Fruit fly (Drosophila melanogaster) whole organism, embryonic: ENCODE results near the gene mahe.

Experiments
- Ada2b ChIP-seq: fragments of 200-800 bp; sonication (Bioruptor generic); IDR thresholded peaks from 2 replicates; pipeline ENCODE4 v1.3.6; 2022; ENCODE audit warnings: missing biosample characterization, missing genetic modification characterization
- BEAF-32 ChIP-seq: fragments of 200-800 bp; sonication (Bioruptor generic); optimal IDR thresholded peaks from 3 replicates; lab custom pipeline; 2017; ENCODE audit warnings: missing biosample characterization, missing genetic modification characterization, mild to moderate bottlenecking, moderate library complexity, missing genetic modification reagents
- Bteb2 ChIP-seq: fragments of 200-800 bp; sonication (Bioruptor generic); optimal IDR thresholded peaks from 2 replicates; lab custom pipeline; 2016; ENCODE audit warnings: missing biosample characterization, missing genetic modification characterization
- CG10431 ChIP-seq: fragments of 200-800 bp; sonication (Bioruptor generic); optimal IDR thresholded peaks from 3 replicates; lab custom pipeline; 2018; ENCODE audit warnings: missing biosample characterization, mild to moderate bottlenecking, missing genetic modification characterization
- CG11398 ChIP-seq: fragments of 200-800 bp; sonication (Bioruptor generic); optimal IDR thresholded peaks from 2 replicates; lab custom pipeline; 2016; ENCODE audit warnings: missing biosample characterization, missing genetic modification characterization
- CG11696 ChIP-seq: fragments of 200-800 bp; sonication (Bioruptor generic); IDR thresholded peaks from 2 replicates; pipeline ENCODE4 v1.3.6; 2022; ENCODE audit warnings: missing biosample characterization, missing genetic modification characterization
- CG11723 ChIP-seq: fragments of 200-800 bp; sonication (Bioruptor generic); optimal IDR thresholded peaks from 2 replicates; lab custom pipeline; 2017; ENCODE audit warnings: missing biosample characterization, mild to moderate bottlenecking, missing genetic modification characterization
- CG12104 ChIP-seq: fragments of 200-800 bp; sonication (Bioruptor generic); optimal IDR thresholded peaks from 3 replicates; lab custom pipeline; 2016; ENCODE audit warnings: missing biosample characterization, missing genetic modification characterization
- CG13624 ChIP-seq: fragments of 200-800 bp; sonication (Bioruptor generic); optimal IDR thresholded peaks from 2 replicates; lab custom pipeline; 2016; ENCODE audit warnings: missing biosample characterization, missing genetic modification characterization
- CG15073 ChIP-seq: fragments of 200-800 bp; sonication (Bioruptor generic); optimal IDR thresholded peaks from 2 replicates; lab custom pipeline; 2016; ENCODE audit warnings: missing biosample characterization, missing genetic modification characterization
- CG15696 ChIP-seq: fragments of 200-800 bp; sonication (Bioruptor generic); optimal IDR thresholded peaks from 2 replicates; lab custom pipeline; 2019; ENCODE audit warnings: missing biosample characterization, mild to moderate bottlenecking, missing genetic modification characterization, moderate library complexity
- CG16813 ChIP-seq: fragments of 200-800 bp; sonication (Bioruptor generic); IDR thresholded peaks from 3 replicates; pipeline ENCODE4 v1.3.6; 2022; ENCODE audit warnings: missing biosample characterization, missing genetic modification characterization; ENCODE audit not compliant: partially characterized antibody
- CG16863 ChIP-seq: fragments of 200-800 bp; sonication (Bioruptor generic); optimal IDR thresholded peaks from 3 replicates; lab custom pipeline; 2016; ENCODE audit warnings: missing biosample characterization, missing genetic modification characterization
- CG2120 ChIP-seq: fragments of 200-800 bp; sonication (Bioruptor generic); optimal IDR thresholded peaks from 3 replicates; lab custom pipeline; 2016; ENCODE audit warnings: missing biosample characterization, missing genetic modification characterization
- CG32772 ChIP-seq: fragments of 200-800 bp; sonication (Bioruptor generic); IDR thresholded peaks from 2 replicates; pipeline ENCODE4 v1.3.6; 2022; ENCODE audit warnings: missing biosample characterization, missing genetic modification characterization
- CG34376 ChIP-seq: fragments of 200-800 bp; sonication (Bioruptor generic); optimal IDR thresholded peaks from 2 replicates; lab custom pipeline; 2018; ENCODE audit warnings: missing biosample characterization, mild to moderate bottlenecking, missing genetic modification characterization
- CG4328 ChIP-seq: fragments of 200-800 bp; sonication (Bioruptor generic); optimal IDR thresholded peaks from 3 replicates; lab custom pipeline; 2017; ENCODE audit warnings: missing biosample characterization, missing genetic modification reagents, missing genetic modification characterization
- CG6689 ChIP-seq: fragments of 200-800 bp; sonication (Bioruptor generic); IDR thresholded peaks from 2 replicates; pipeline ENCODE4 v1.3.6; 2022; ENCODE audit warnings: missing biosample characterization, missing genetic modification characterization
- CG6791 ChIP-seq: fragments of 200-800 bp; sonication (Bioruptor generic); IDR thresholded peaks from 3 replicates; pipeline ENCODE4 v1.3.6; 2022; ENCODE audit warnings: missing biosample characterization, missing genetic modification characterization; ENCODE audit not compliant: partially characterized antibody
- CG6813 ChIP-seq: fragments of 200-800 bp; sonication (Bioruptor generic); optimal IDR thresholded peaks from 2 replicates; lab custom pipeline; 2017; ENCODE audit warnings: missing biosample characterization, missing genetic modification characterization, mild to moderate bottlenecking, moderate library complexity, missing genetic modification reagents
- CG8089 ChIP-seq: fragments of 200-800 bp; sonication (Bioruptor generic); optimal IDR thresholded peaks from 3 replicates; lab custom pipeline; 2016; ENCODE audit warnings: missing biosample characterization, missing genetic modification characterization
- CG8290 ChIP-seq, 3 experiments: fragments of 200-800 bp; sonication (Bioruptor generic); optimal IDR thresholded peaks; 2 replicates each; lab custom pipeline; 2016 to 2019; ENCODE audit warnings: missing biosample characterization in 3 of 3, missing genetic modification characterization in 3 of 3, mild to moderate bottlenecking in 2 of 3, moderate library complexity in 1 of 3
- CG8478 ChIP-seq: fragments of >200 bp; optimal IDR thresholded peaks from 2 replicates; lab custom pipeline; 2018
- CG8944 ChIP-seq: fragments of 200-800 bp; sonication (Bioruptor generic); optimal IDR thresholded peaks from 3 replicates; lab custom pipeline; 2016; ENCODE audit warnings: missing biosample characterization, missing genetic modification characterization
- CoRest ChIP-seq: fragments of 200-800 bp; sonication (Bioruptor generic); optimal IDR thresholded peaks from 3 replicates; lab custom pipeline; 2018; ENCODE audit warnings: missing biosample characterization, mild to moderate bottlenecking, missing genetic modification characterization, moderate library complexity
- D19B ChIP-seq: fragments of 200-800 bp; sonication (Bioruptor generic); optimal IDR thresholded peaks from 2 replicates; lab custom pipeline; 2017; ENCODE audit warnings: missing biosample characterization, mild to moderate bottlenecking, missing genetic modification characterization
- E2f1 ChIP-seq: fragments of 200-800 bp; sonication (Bioruptor generic); IDR thresholded peaks from 2 replicates; pipeline ENCODE4 v1.3.6; 2022; ENCODE audit warnings: missing biosample characterization, missing genetic modification characterization
- Ets65A ChIP-seq: fragments of 200-800 bp; sonication (Bioruptor generic); peaks from one replicate; lab custom pipeline; 2016; ENCODE audit warnings: missing biosample characterization, missing genetic modification characterization
- Hr78 ChIP-seq, 2 experiments: fragments of 200-800 bp in 1 of 2; fragments of >200 bp in 1 of 2; sonication (Bioruptor generic) in 1 of 2; optimal IDR thresholded peaks; 2 replicates each; lab custom pipeline; 2017 to 2019; ENCODE audit warnings: missing biosample characterization in 2 of 2, missing genetic modification characterization in 2 of 2, mild to moderate bottlenecking in 1 of 2, moderate library complexity in 1 of 2
- NK7.1 ChIP-seq: fragments of 200-800 bp; sonication (Bioruptor generic); optimal IDR thresholded peaks from 3 replicates; lab custom pipeline; 2016; ENCODE audit warnings: missing biosample characterization, missing genetic modification characterization
- Scr ChIP-seq: fragments of 200-800 bp; sonication (Bioruptor generic); IDR thresholded peaks from 2 replicates; pipeline ENCODE4 v1.3.6; 2022; ENCODE audit warnings: missing biosample characterization, missing genetic modification characterization; ENCODE audit not compliant: partially characterized antibody
- Tbp ChIP-seq: fragments of >200 bp; optimal IDR thresholded peaks from 2 replicates; lab custom pipeline; 2018; ENCODE audit warnings: missing biosample characterization, missing genetic modification characterization
- ase ChIP-seq: fragments of 200-800 bp; sonication (Bioruptor generic); IDR thresholded peaks from 3 replicates; pipeline ENCODE4 v1.3.6; 2022; ENCODE audit warnings: missing biosample characterization, missing genetic modification characterization
- caup ChIP-seq: fragments of 200-800 bp; sonication (Bioruptor generic); optimal IDR thresholded peaks from 3 replicates; lab custom pipeline; 2017; ENCODE audit warnings: missing biosample characterization, mild to moderate bottlenecking, missing genetic modification characterization, moderate library complexity; ENCODE audit not compliant: severe bottlenecking
- cg ChIP-seq: fragments of 200-800 bp; sonication (Bioruptor generic); optimal IDR thresholded peaks from 3 replicates; lab custom pipeline; 2019; ENCODE audit warnings: missing biosample characterization, mild to moderate bottlenecking, missing genetic modification characterization, moderate library complexity
- dimm ChIP-seq: fragments of 200-800 bp; sonication (Bioruptor generic); IDR thresholded peaks from 2 replicates; pipeline ENCODE4 v1.3.6; 2022; ENCODE audit warnings: missing biosample characterization, missing genetic modification characterization
- gce ChIP-seq: fragments of 200-800 bp; sonication (Bioruptor generic); IDR thresholded peaks from 3 replicates; pipeline ENCODE4 v1.3.6; 2022; ENCODE audit warnings: missing biosample characterization, missing genetic modification characterization
- gro ChIP-seq: fragments of 200-800 bp; sonication (Bioruptor generic); optimal IDR thresholded peaks from 2 replicates; lab custom pipeline; 2016; ENCODE audit warnings: missing biosample characterization, missing genetic modification characterization
- gsb-n ChIP-seq: fragments of 200-800 bp; sonication (Bioruptor generic); optimal IDR thresholded peaks from 3 replicates; lab custom pipeline; 2018; ENCODE audit warnings: missing biosample characterization, mild to moderate bottlenecking, missing genetic modification characterization
- hkb ChIP-seq, 2 experiments: fragments of 200-800 bp in 1 of 2; fragments of >200 bp in 1 of 2; sonication (Bioruptor generic) in 1 of 2; IDR thresholded peaks in 1 of 2; optimal IDR thresholded peaks in 1 of 2; 2 replicates each; pipeline versions ENCODE4 v1.3.6 to Lab custom; 2017 to 2022; ENCODE audit warnings: missing biosample characterization in 1 of 2, missing genetic modification characterization in 1 of 2
- ind ChIP-seq: fragments of 200-800 bp; sonication (Bioruptor generic); optimal IDR thresholded peaks from 3 replicates; lab custom pipeline; 2016; ENCODE audit warnings: missing biosample characterization, missing genetic modification characterization
- lab ChIP-seq: fragments of 200-800 bp; sonication (Bioruptor generic); optimal IDR thresholded peaks from 3 replicates; lab custom pipeline; 2017; ENCODE audit warnings: missing biosample characterization, missing genetic modification characterization, mild to moderate bottlenecking, moderate library complexity, missing genetic modification reagents
- lmd ChIP-seq: fragments of 200-800 bp; sonication (Bioruptor generic); IDR thresholded peaks from 2 replicates; pipeline ENCODE4 v1.3.6; 2022; ENCODE audit warnings: missing biosample characterization, missing genetic modification characterization
- peb ChIP-seq: fragments of 200-800 bp; sonication (Bioruptor generic); IDR thresholded peaks from 2 replicates; pipeline ENCODE4 v1.3.6; 2022; ENCODE audit warnings: missing biosample characterization, missing genetic modification characterization
- prd ChIP-seq, 3 experiments: fragments of >200 bp in 2 of 3; fragments of 200-800 bp in 1 of 3; sonication (Bioruptor generic) in 1 of 3; optimal IDR thresholded peaks in 2 of 3; IDR thresholded peaks in 1 of 3; 2 replicates in 2 of 3; 3 replicates in 1 of 3; pipeline versions ENCODE4 v1.3.6 to Lab custom; 2017 to 2022; ENCODE audit warnings: missing biosample characterization in 1 of 3, missing genetic modification characterization in 1 of 3
- stc ChIP-seq: fragments of 200-800 bp; sonication (Bioruptor generic); IDR thresholded peaks from 2 replicates; pipeline ENCODE4 v1.3.6; 2022; ENCODE audit warnings: missing biosample characterization, missing genetic modification characterization
- stwl ChIP-seq: fragments of 200-800 bp; sonication (Bioruptor generic); optimal IDR thresholded peaks from 3 replicates; lab custom pipeline; 2018; ENCODE audit warnings: missing biosample characterization, mild to moderate bottlenecking, missing genetic modification characterization, moderate library complexity
- sug ChIP-seq: fragments of 200-800 bp; optimal IDR thresholded peaks from 2 replicates; lab custom pipeline; 2019; ENCODE audit warnings: missing biosample characterization, mild to moderate bottlenecking, missing genetic modification characterization, moderate library complexity
- tna ChIP-seq: fragments of 200-800 bp; sonication (Bioruptor generic); IDR thresholded peaks from 2 replicates; pipeline ENCODE4 v1.3.6; 2022; ENCODE audit warnings: missing biosample characterization, missing genetic modification characterization; ENCODE audit not compliant: partially characterized antibody
- unc-4 ChIP-seq: fragments of 200-800 bp; sonication (Bioruptor generic); IDR thresholded peaks from 2 replicates; pipeline ENCODE4 v1.3.6; 2022; ENCODE audit warnings: missing biosample characterization, missing genetic modification characterization; ENCODE audit not compliant: partially characterized antibody

mahe gene

DNA sequence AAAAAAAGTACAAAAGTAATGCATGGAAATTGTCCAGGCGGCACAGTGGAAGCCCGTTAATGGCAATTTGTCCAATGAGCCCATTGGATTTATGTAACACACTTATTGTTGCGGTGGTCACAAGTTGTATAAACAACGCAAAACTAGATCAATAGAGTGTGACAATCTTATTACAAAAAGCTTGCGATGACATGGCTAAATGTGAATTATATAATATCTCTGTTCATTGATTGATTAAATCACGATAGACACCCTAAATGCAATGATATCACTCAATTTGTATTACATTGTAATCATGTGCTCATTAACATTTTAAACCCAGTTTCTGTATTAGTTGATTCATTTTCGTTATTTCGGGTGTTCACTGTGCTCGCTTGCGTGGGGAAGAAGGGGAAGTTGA is 46.8 kb upstream of the mahe start (continued):
- no peak for TF ChIP-seq lab
- TF ChIP-seq CG6689 (GFP tag; lab: Robert Waterston, UW): no peak
- no peak for TF ChIP-seq CG11398
- TF ChIP-seq gsb-n (tag; lab: Kevin White, UChicago): no peak
- TF ChIP-seq CG6813 (GFP tag; lab: Kevin White, UChicago): no peak
- TF ChIP-seq E2f1 (GFP tag; lab: Robert Waterston, UW): no peak
- no peak for TF ChIP-seq cg
- TF ChIP-seq ind (GFP tag; lab: Kevin White, UChicago): no peak
- TF ChIP-seq CG12104 (GFP tag; lab: Kevin White, UChicago): no peak
- no peak for TF ChIP-seq CG16863 (GFP tag; lab: Kevin White, UChicago)
- no peak for TF ChIP-seq CG11696 (GFP tag; lab: Robert Waterston, UW)
- TF ChIP-seq CG8089: no peak
- TF ChIP-seq CG2120 (GFP tag; lab: Kevin White, UChicago): no peak
- TF ChIP-seq gce (GFP tag; lab: Robert Waterston, UW): no peak
- TF ChIP-seq CG8944 (GFP tag; lab: Kevin White, UChicago): no peak
- TF ChIP-seq CG34376 (GFP tag; lab: Kevin White, UChicago): no peak
- TF ChIP-seq BEAF-32 (GFP tag; lab: Kevin White, UChicago): no peak
- TF ChIP-seq CG10431 (GFP tag; lab: Kevin White, UChicago): no peak
- no peak for TF ChIP-seq NK7.1 (GFP tag; lab: Kevin White, UChicago)
- TF ChIP-seq lmd (GFP tag; lab: Robert Waterston, UW): no peak
- TF ChIP-seq Ets65A (GFP tag; lab: Kevin White, UChicago): no peak
- TF ChIP-seq dimm (GFP tag; lab: Robert Waterston, UW): no peak
- no peak for TF ChIP-seq sug
- TF ChIP-seq CG15073 (GFP tag; lab: Kevin White, UChicago): no peak
- no peak for TF ChIP-seq CG11723
- TF ChIP-seq CoRest: peak; percentile 23
- TF ChIP-seq peb (GFP tag; lab: Robert Waterston, UW): no peak
- TF ChIP-seq Tbp: no peak
- no peak for TF ChIP-seq CG13624
- no peak for TF ChIP-seq CG32772 (GFP tag; lab: Robert Waterston, UW)
- TF ChIP-seq D19B (GFP tag; lab: Kevin White, UChicago): no peak
- no peak for TF ChIP-seq CG8290 (GFP tag; optimal IDR thresholded peaks at IDR 0.05; lab: Kevin White, UChicago)
- TF ChIP-seq CG8290 (tag; optimal IDR thresholded peaks at IDR 0.05; lab: Kevin White, UChicago): no peak
- no peak for TF ChIP-seq stwl (tag; lab: Kevin White, UChicago)
- no peak for TF ChIP-seq ase (GFP tag; lab: Robert Waterston, UW)
- TF ChIP-seq prd (optimal IDR thresholded peaks at IDR 0.05; lab: Kevin White, UChicago): no peak
- TF ChIP-seq prd (GFP tag; IDR thresholded peaks at IDR 0.05; lab: Robert Waterston, UW): peak; percentile 18; the same call in 1 of the 3 replicates
- no peak for TF ChIP-seq Hr78 (GFP tag; optimal IDR thresholded peaks at IDR 0.05; lab: Kevin White, UChicago)
- no peak for TF ChIP-seq CG8478 (lab: Kevin White, UChicago)
- no peak for TF ChIP-seq tna (GFP tag; lab: Robert Waterston, UW)
- no peak for TF ChIP-seq stc
- TF ChIP-seq hkb (optimal IDR thresholded peaks at IDR 0.05; lab: Kevin White, UChicago): no peak
- no peak for TF ChIP-seq hkb (GFP tag; IDR thresholded peaks at IDR 0.05; lab: Robert Waterston, UW)
- TF ChIP-seq CG6791: no peak
- TF ChIP-seq unc-4 (GFP tag; lab: Robert Waterston, UW): no peak
- TF ChIP-seq CG15696 (tag; lab: Kevin White, UChicago): no peak
- no peak for TF ChIP-seq Bteb2
- TF ChIP-seq caup: no peak
- no peak for TF ChIP-seq Ada2b
- TF ChIP-seq gro: no peak
- no peak for TF ChIP-seq CG4328 (GFP tag; lab: Kevin White, UChicago)
- no peak for TF ChIP-seq Scr (GFP tag; lab: Robert Waterston, UW)
- no peak for TF ChIP-seq CG16813 (GFP tag; lab: Robert Waterston, UW)
